Fruit fly (Drosophila melanogaster): ENCODE data around the gene robl37BC.

DNA sequence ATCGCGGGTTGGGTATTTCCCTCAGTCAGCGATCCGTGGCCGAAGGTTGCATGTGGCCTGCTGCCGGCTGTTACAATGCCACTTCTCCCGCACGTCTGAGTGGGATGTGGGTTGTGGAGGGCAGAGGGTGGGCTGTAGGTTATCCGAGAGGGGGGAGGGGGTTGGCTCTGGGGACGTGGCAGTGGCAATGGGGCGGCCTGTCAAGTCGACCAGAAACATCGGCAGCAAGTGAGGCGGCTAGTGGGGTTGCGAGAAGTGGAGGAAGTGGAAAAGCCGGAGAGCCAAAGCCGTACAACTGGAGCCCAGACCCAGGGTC is 14.0 kb downstream of the robl37BC start:
- TF ChIP-seq CG8478 (optimal IDR thresholded peaks at IDR 0.05) (no peak), CTCF (optimal IDR thresholded peaks at IDR 0.05) (no peak)
